Fruit fly (Drosophila melanogaster) whole organism, embryonic: ENCODE results near the gene CG6432.
A peak's percentile ranks its signal among the peaks of the same experiment; 100 is the strongest.

Source experiments
- BtbVII ChIP-seq: fragments of 200-800 bp; sonication (Bioruptor generic); optimal IDR thresholded peaks from 3 replicates; lab custom pipeline; 2017; ENCODE audit warnings: missing biosample characterization, mild to moderate bottlenecking, missing genetic modification characterization
- CG12769 ChIP-seq: fragments of 200-800 bp; sonication (Bioruptor generic); optimal IDR thresholded peaks from 2 replicates; lab custom pipeline; 2019; ENCODE audit warnings: missing biosample characterization, mild to moderate bottlenecking, missing genetic modification characterization, moderate library complexity
- CG1602 ChIP-seq: fragments of 200-800 bp; sonication (Bioruptor generic); optimal IDR thresholded peaks from 3 replicates; lab custom pipeline; 2016; ENCODE audit warnings: missing biosample characterization, missing genetic modification characterization
- CG17802 ChIP-seq: fragments of 200-800 bp; sonication (Bioruptor generic); optimal IDR thresholded peaks from 2 replicates; lab custom pipeline; 2018; ENCODE audit warnings: missing biosample characterization, mild to moderate bottlenecking, missing genetic modification characterization, moderate library complexity
- CG2199 ChIP-seq: fragments of 200-800 bp; sonication (Bioruptor generic); IDR thresholded peaks from 3 replicates; pipeline ENCODE4 v1.3.6; 2022; ENCODE audit warnings: missing biosample characterization, missing genetic modification characterization
- CG4360 ChIP-seq: fragments of 200-800 bp; sonication (Bioruptor generic); IDR thresholded peaks from 2 replicates; pipeline ENCODE4 v1.3.6; 2022; ENCODE audit warnings: missing biosample characterization, missing genetic modification characterization
- CG6175 ChIP-seq: fragments of 200-800 bp; sonication (Bioruptor generic); IDR thresholded peaks from 3 replicates; pipeline ENCODE4 v1.3.6; 2022; ENCODE audit warnings: missing biosample characterization, missing genetic modification characterization
- CG6654 ChIP-seq: fragments of 200-800 bp; sonication (Bioruptor generic); optimal IDR thresholded peaks from 2 replicates; lab custom pipeline; 2017; ENCODE audit warnings: missing biosample characterization, mild to moderate bottlenecking, missing genetic modification characterization
- CG7963 ChIP-seq: fragments of 200-800 bp; sonication (Bioruptor generic); IDR thresholded peaks from 3 replicates; pipeline ENCODE4 v1.3.6; 2022; ENCODE audit warnings: missing biosample characterization, missing genetic modification characterization; ENCODE audit not compliant: partially characterized antibody
- CG8089 ChIP-seq: fragments of 200-800 bp; sonication (Bioruptor generic); optimal IDR thresholded peaks from 3 replicates; lab custom pipeline; 2016; ENCODE audit warnings: missing biosample characterization, missing genetic modification characterization
- CG8388 ChIP-seq: fragments of 200-800 bp; sonication (Bioruptor generic); optimal IDR thresholded peaks from 2 replicates; lab custom pipeline; 2019; ENCODE audit warnings: missing biosample characterization, mild to moderate bottlenecking, missing genetic modification characterization, moderate library complexity
- CG8478 ChIP-seq: fragments of >200 bp; optimal IDR thresholded peaks from 2 replicates; lab custom pipeline; 2018
- Dref ChIP-seq: fragments of 200-800 bp; sonication (Bioruptor generic); IDR thresholded peaks from 2 replicates; pipeline ENCODE4 v1.3.6; 2022; ENCODE audit warnings: missing biosample characterization, missing genetic modification characterization
- Drgx ChIP-seq: fragments of 200-800 bp; sonication (Bioruptor generic); IDR thresholded peaks from 2 replicates; pipeline ENCODE4 v1.3.6; 2022; ENCODE audit warnings: missing biosample characterization, missing genetic modification characterization
- ERR ChIP-seq: fragments of 200-800 bp; sonication (Bioruptor generic); optimal IDR thresholded peaks from 2 replicates; lab custom pipeline; 2016; ENCODE audit warnings: missing biosample characterization, missing genetic modification characterization
- Ets65A ChIP-seq: fragments of 200-800 bp; sonication (Bioruptor generic); peaks from one replicate; lab custom pipeline; 2016; ENCODE audit warnings: missing biosample characterization, missing genetic modification characterization
- HHEX ChIP-seq: fragments of 200-800 bp; sonication (Bioruptor generic); optimal IDR thresholded peaks from 3 replicates; lab custom pipeline; 2017; ENCODE audit warnings: missing biosample characterization, mild to moderate bottlenecking, missing genetic modification characterization, missing genetic modification reagents
- HLH54F ChIP-seq: fragments of 200-800 bp; sonication (Bioruptor generic); optimal IDR thresholded peaks from 3 replicates; lab custom pipeline; 2016; ENCODE audit warnings: missing biosample characterization, missing genetic modification characterization
- Meics ChIP-seq: fragments of 200-800 bp; sonication (Bioruptor generic); optimal IDR thresholded peaks from 2 replicates; lab custom pipeline; 2017; ENCODE audit warnings: missing biosample characterization, mild to moderate bottlenecking, missing genetic modification characterization
- Optix ChIP-seq: fragments of 200-800 bp; sonication (Bioruptor generic); IDR thresholded peaks from 3 replicates; pipeline ENCODE4 v1.3.6; 2022; ENCODE audit warnings: missing biosample characterization, missing genetic modification characterization
- Pdp1 ChIP-seq, 2 experiments: fragments of 200-800 bp; sonication (Bioruptor generic); optimal IDR thresholded peaks; 3 replicates each; lab custom pipeline; 2016; ENCODE audit warnings: missing biosample characterization in 2 of 2, missing genetic modification characterization in 2 of 2, mild to moderate bottlenecking in 1 of 2, moderate library complexity in 1 of 2
- Rx ChIP-seq: fragments of 200-800 bp; sonication (Bioruptor generic); IDR thresholded peaks from 2 replicates; pipeline ENCODE4 v1.3.6; 2022; ENCODE audit warnings: missing biosample characterization, missing genetic modification characterization
- dysf ChIP-seq: fragments of 200-800 bp; sonication (Bioruptor generic); IDR thresholded peaks from 3 replicates; pipeline ENCODE4 v1.3.6; 2022; ENCODE audit warnings: missing biosample characterization, missing genetic modification characterization
- fd3F ChIP-seq: fragments of 200-800 bp; sonication (Bioruptor generic); optimal IDR thresholded peaks from 2 replicates; lab custom pipeline; 2018; ENCODE audit warnings: missing biosample characterization, mild to moderate bottlenecking, missing genetic modification characterization, moderate library complexity
- fd96Cb ChIP-seq: fragments of 200-800 bp; sonication (Bioruptor generic); optimal IDR thresholded peaks from 2 replicates; lab custom pipeline; 2018; ENCODE audit warnings: missing biosample characterization, mild to moderate bottlenecking, missing genetic modification characterization, moderate library complexity
- lola ChIP-seq, 3 experiments: fragments of >200 bp in 2 of 3; fragments of 200-800 bp in 1 of 3; sonication (Bioruptor generic) in 1 of 3; optimal IDR thresholded peaks; 2 replicates each; lab custom pipeline; 2017 to 2019; ENCODE audit warnings: missing biosample characterization in 3 of 3, missing genetic modification characterization in 3 of 3, mild to moderate bottlenecking in 1 of 3, moderate library complexity in 1 of 3
- nmo ChIP-seq: fragments of 200-800 bp; sonication (Bioruptor generic); optimal IDR thresholded peaks from 2 replicates; lab custom pipeline; 2018; ENCODE audit warnings: missing biosample characterization, mild to moderate bottlenecking, missing genetic modification characterization, moderate library complexity
- rib ChIP-seq: fragments of 200-800 bp; sonication (Bioruptor generic); IDR thresholded peaks from 2 replicates; pipeline ENCODE4 v1.3.6; 2022; ENCODE audit warnings: missing biosample characterization, missing genetic modification characterization
- sisA ChIP-seq: fragments of 200-800 bp; sonication (Bioruptor generic); IDR thresholded peaks from 2 replicates; pipeline ENCODE4 v1.3.6; 2022; ENCODE audit warnings: missing biosample characterization, missing genetic modification characterization
- trh ChIP-seq: fragments of 200-800 bp; sonication (Bioruptor generic); optimal IDR thresholded peaks from 2 replicates; lab custom pipeline; 2016; ENCODE audit warnings: missing biosample characterization, missing genetic modification characterization
- vnd ChIP-seq: fragments of 200-800 bp; sonication (Bioruptor generic); IDR thresholded peaks from 3 replicates; pipeline ENCODE4 v1.3.6; 2022; ENCODE audit warnings: missing biosample characterization, missing genetic modification characterization; ENCODE audit not compliant: partially characterized antibody
- vvl ChIP-seq: fragments of 200-800 bp; sonication (Bioruptor generic); IDR thresholded peaks from 2 replicates; pipeline ENCODE4 v1.3.6; 2022; ENCODE audit warnings: missing biosample characterization, missing genetic modification characterization

The CG6432 gene

dm6 chr3R:24376565-24376964, 39.8 kb downstream of the CG6432 start, which contains the start of gene CG33342:
TSS of gene CG33342 (plus strand) at chr3R:24376865.
- TF ChIP-seq sisA (GFP tag; lab: Robert Waterston, UW): no peak
- no peak for TF ChIP-seq fd3F
- no peak for TF ChIP-seq lola (GFP tag; optimal IDR thresholded peaks at IDR 0.05; lab: Kevin White, UChicago)
- TF ChIP-seq Ets65A (GFP tag; lab: Kevin White, UChicago): peak; percentile 10
- TF ChIP-seq vnd: no peak
- TF ChIP-seq Optix (GFP tag; lab: Robert Waterston, UW): no peak

- TF ChIP-seq trh (GFP tag; lab: Kevin White, UChicago): no peak
- TF ChIP-seq, all 482 proteins: peak for 0
These were observed 48.2 kb downstream of the CG6432 start, which contains the start of gene CG17780 for dm6 chr3R:24384952-24385351. TSS of gene CG17780 (minus strand) at chr3R:24385052.

dm6 chr3R:24386434-24386833, 49.7 kb downstream of the CG6432 start:
- TF ChIP-seq Pdp1 (GFP tag; optimal IDR thresholded peaks at IDR 0.05; lab: Kevin White, UChicago) (no peak), CG6654 (GFP tag; lab: Kevin White, UChicago) (no peak), CG4360 (GFP tag; lab: Robert Waterston, UW) (no peak), CG7963 (no peak), BtbVII (GFP tag; lab: Kevin White, UChicago) (no peak), HLH54F (GFP tag; lab: Kevin White, UChicago) (no peak), CG2199 (GFP tag; lab: Robert Waterston, UW) (no peak), Rx (no peak), Drgx (GFP tag; lab: Robert Waterston, UW) (no peak), CG1602 (no peak), CG8388 (GFP tag; lab: Kevin White, UChicago) (no peak)

dm6 chr3R:24390239-24390638, 53.5 kb downstream of the CG6432 start, which contains the start of the genes CG5768 and CG13615:
TSS of gene CG5768 (minus strand) at chr3R:24390339.
TSS of gene CG13615 (plus strand) at chr3R:24390518.
- TF ChIP-seq Dref (GFP tag; lab: Robert Waterston, UW) (no peak), fd96Cb (tag; lab: Kevin White, UChicago) (no peak), CG17802 (no peak), ERR (GFP tag; lab: Kevin White, UChicago) (no peak), CG6654 (GFP tag; lab: Kevin White, UChicago) (no peak), CG8089 (GFP tag; lab: Kevin White, UChicago) (no peak), CG6175 (GFP tag; lab: Robert Waterston, UW) (no peak), HHEX (GFP tag; lab: Kevin White, UChicago) (no peak), dysf (GFP tag; lab: Robert Waterston, UW) (no peak), Meics (GFP tag; lab: Kevin White, UChicago) (no peak), CG4360 (GFP tag; lab: Robert Waterston, UW) (no peak), CG8478 (lab: Kevin White, UChicago) (no peak), rib (GFP tag; lab: Robert Waterston, UW) (no peak), vvl (GFP tag; lab: Robert Waterston, UW) (no peak), CG12769 (tag; lab: Kevin White, UChicago) (no peak), nmo (GFP tag; lab: Kevin White, UChicago) (no peak)
